Worm (Caenorhabditis elegans) whole organism, young adult: ENCODE results near the gene cpg-4.

ENCODE experiments used
- B0261.1 ChIP-seq: sonication (generic microtip); optimal IDR thresholded peaks from 2 replicates; lab custom pipeline; 2016; ENCODE audit warnings: mild to moderate bottlenecking, missing genetic modification characterization, moderate library complexity, missing compliant biosample characterization
- C06A6.2 ChIP-seq: fragments of 200-800 bp; sonication (Bioruptor generic); conservative IDR thresholded peaks from 2 replicates; pipeline ENCODE4 v1.3.6; 2022; ENCODE audit warnings: missing genetic modification characterization, missing compliant biosample characterization
- F22D6.2 ChIP-seq: sonication (generic microtip); optimal IDR thresholded peaks from 2 replicates; lab custom pipeline; 2016; ENCODE audit warnings: mild to moderate bottlenecking, missing genetic modification characterization, missing compliant biosample characterization
- F39B2.1 ChIP-seq: fragments of 200-800 bp; sonication (Bioruptor generic); IDR thresholded peaks from 2 replicates; pipeline ENCODE4 v1.3.6; 2022; ENCODE audit warnings: missing genetic modification reagents, missing genetic modification characterization, missing compliant biosample characterization
- F57A8.1 ChIP-seq: fragments of 200-800 bp; sonication (Bioruptor generic); optimal IDR thresholded peaks from 2 replicates; lab custom pipeline; 2018; ENCODE audit warnings: mild to moderate bottlenecking, missing genetic modification characterization, moderate library complexity, missing compliant biosample characterization
- K12H6.12 ChIP-seq: fragments of 200-800 bp; sonication (Bioruptor generic); optimal IDR thresholded peaks from 2 replicates; lab custom pipeline; 2018; ENCODE audit warnings: mild to moderate bottlenecking, missing genetic modification characterization, missing compliant biosample characterization
- T07F8.4 ChIP-seq: sonication (generic microtip); optimal IDR thresholded peaks from 2 replicates; lab custom pipeline; 2016; ENCODE audit warnings: mild to moderate bottlenecking, missing genetic modification characterization, moderate library complexity, missing compliant biosample characterization
- Y53F4B.3 ChIP-seq: fragments of 200-800 bp; sonication (Bioruptor generic); IDR thresholded peaks from 2 replicates; pipeline ENCODE4 v1.3.6; 2022; ENCODE audit warnings: missing genetic modification reagents, missing genetic modification characterization, missing compliant biosample characterization
- Y56A3A.18 ChIP-seq: fragments of 200-800 bp; sonication (Bioruptor generic); IDR thresholded peaks from 2 replicates; pipeline ENCODE4 v1.3.6; 2022; ENCODE audit warnings: missing genetic modification reagents, missing genetic modification characterization, missing compliant biosample characterization
- Y67H2A.10 ChIP-seq: fragments of 200-800 bp; sonication (Bioruptor generic); conservative IDR thresholded peaks from 2 replicates; pipeline ENCODE4 v1.3.6; 2022; ENCODE audit warnings: missing genetic modification reagents, missing genetic modification characterization, missing compliant biosample characterization
- Y79H2A.3 ChIP-seq: fragments of 200-800 bp; sonication (Bioruptor generic); conservative IDR thresholded peaks from 2 replicates; pipeline ENCODE4 v1.3.6; 2022; ENCODE audit warnings: missing genetic modification reagents, missing genetic modification characterization, missing compliant biosample characterization
- ZK185.1 ChIP-seq: sonication (generic microtip); optimal IDR thresholded peaks from 2 replicates; lab custom pipeline; 2016; ENCODE audit warnings: mild to moderate bottlenecking, missing genetic modification characterization, missing compliant biosample characterization; ENCODE audit not compliant: poor library complexity, severe bottlenecking
- akir-1 ChIP-seq: fragments of 200-800 bp; sonication (Bioruptor generic); optimal IDR thresholded peaks from 2 replicates; lab custom pipeline; 2018; ENCODE audit warnings: mild to moderate bottlenecking, missing genetic modification characterization, moderate library complexity, missing compliant biosample characterization
- attf-5 ChIP-seq: fragments of 200-800 bp; sonication (Bioruptor generic); optimal IDR thresholded peaks from 2 replicates; lab custom pipeline; 2018; ENCODE audit warnings: mild to moderate bottlenecking, missing genetic modification characterization, missing compliant biosample characterization
- attf-6 ChIP-seq: fragments of 200-800 bp; sonication (Bioruptor generic); IDR thresholded peaks from 2 replicates; pipeline ENCODE4 v1.3.6; 2022; ENCODE audit warnings: missing genetic modification reagents, missing genetic modification characterization, missing compliant biosample characterization
- cebp-1 ChIP-seq, 2 experiments: fragments of 200-800 bp in 1 of 2; sonication (Bioruptor generic) in 1 of 2; sonication (generic microtip) in 1 of 2; IDR thresholded peaks in 1 of 2; optimal IDR thresholded peaks in 1 of 2; 2 replicates each; pipeline versions ENCODE4 v1.3.6 to Lab custom; 2017 to 2022; ENCODE audit warnings: missing compliant biosample characterization in 2 of 2, missing genetic modification characterization in 2 of 2, mild to moderate bottlenecking in 1 of 2, missing genetic modification reagents in 1 of 2, moderate library complexity in 1 of 2
- ceh-100 ChIP-seq: fragments of 200-800 bp; sonication (Bioruptor generic); IDR thresholded peaks from 2 replicates; pipeline ENCODE4 v1.3.6; 2022; ENCODE audit warnings: missing genetic modification reagents, missing genetic modification characterization, missing compliant biosample characterization
- ceh-27 ChIP-seq: fragments of 200-800 bp; sonication (Bioruptor generic); optimal IDR thresholded peaks from 2 replicates; lab custom pipeline; 2018; ENCODE audit warnings: mild to moderate bottlenecking, missing genetic modification characterization, moderate library complexity, missing compliant biosample characterization
- ceh-79 ChIP-seq: sonication (generic microtip); optimal IDR thresholded peaks from 2 replicates; lab custom pipeline; 2017; ENCODE audit warnings: mild to moderate bottlenecking, missing genetic modification characterization, missing compliant biosample characterization
- ceh-91 ChIP-seq: fragments of 200-800 bp; sonication (Bioruptor generic); IDR thresholded peaks from 2 replicates; pipeline ENCODE4 v1.3.6; 2022; ENCODE audit warnings: missing genetic modification reagents, missing genetic modification characterization, missing compliant biosample characterization
- chd-7 ChIP-seq: sonication (generic microtip); optimal IDR thresholded peaks from 2 replicates; lab custom pipeline; 2016; ENCODE audit warnings: mild to moderate bottlenecking, missing genetic modification characterization, moderate library complexity, missing compliant biosample characterization
- die-1 ChIP-seq: sonication (generic microtip); optimal IDR thresholded peaks from 2 replicates; lab custom pipeline; 2016; ENCODE audit warnings: missing genotype, mild to moderate bottlenecking, missing genetic modification characterization, missing compliant biosample characterization
- dpl-1 ChIP-seq: fragments of 150-350 bp; optimal IDR thresholded peaks from 2 replicates; lab custom pipeline; 2014; ENCODE audit warnings: missing biosample characterization, missing genetic modification reagents, missing genetic modification characterization
- efl-1 ChIP-seq: fragments of 150-350 bp; optimal IDR thresholded peaks from 2 replicates; lab custom pipeline; 2014; ENCODE audit warnings: missing biosample characterization, missing genetic modification reagents, missing genetic modification characterization
- egl-18 ChIP-seq: fragments of 200-800 bp; sonication (Bioruptor generic); IDR thresholded peaks from 2 replicates; pipeline ENCODE4 v1.3.6; 2022; ENCODE audit warnings: missing genetic modification reagents, missing genetic modification characterization, missing compliant biosample characterization
- hlh-12 ChIP-seq: sonication (generic microtip); optimal IDR thresholded peaks from 2 replicates; lab custom pipeline; 2016; ENCODE audit warnings: missing genetic modification characterization, missing compliant biosample characterization
- hmg-1.2 ChIP-seq: fragments of 200-800 bp; sonication (Bioruptor generic); IDR thresholded peaks from 2 replicates; pipeline ENCODE4 v1.3.6; 2022; ENCODE audit warnings: missing genetic modification reagents, missing genetic modification characterization, missing compliant biosample characterization
- hmg-20 ChIP-seq: fragments of 200-800 bp; sonication (Bioruptor generic); IDR thresholded peaks from 2 replicates; pipeline ENCODE4 v1.3.6; 2022; ENCODE audit warnings: missing genetic modification reagents, missing genetic modification characterization, missing compliant biosample characterization
- hsf-1 ChIP-seq: fragments of 200-800 bp; sonication (Bioruptor generic); IDR thresholded peaks from 2 replicates; pipeline ENCODE4 v1.3.6; 2022; ENCODE audit warnings: missing genetic modification reagents, missing genetic modification characterization, missing compliant biosample characterization
- let-607 ChIP-seq, 2 experiments: fragments of 200-800 bp in 1 of 2; sonication (Bioruptor generic) in 1 of 2; sonication (generic microtip) in 1 of 2; optimal IDR thresholded peaks; 2 replicates each; lab custom pipeline; 2016 to 2018; ENCODE audit warnings: mild to moderate bottlenecking in 2 of 2, missing compliant biosample characterization in 2 of 2, missing genetic modification characterization in 2 of 2, moderate library complexity in 2 of 2, missing genotype in 1 of 2
- lin-35 ChIP-seq, 3 experiments: fragments of 150-350 bp in 2 of 3; sonication (generic microtip) in 1 of 3; optimal IDR thresholded peaks; 2 replicates each; lab custom pipeline; 2014 to 2018; ENCODE audit warnings: missing biosample characterization in 3 of 3, missing genetic modification characterization in 3 of 3, missing genetic modification reagents in 3 of 3
- lin-54 ChIP-seq: fragments of 200-800 bp; sonication (Bioruptor generic); optimal IDR thresholded peaks from 2 replicates; lab custom pipeline; 2018; ENCODE audit warnings: mild to moderate bottlenecking, missing genetic modification characterization, missing compliant biosample characterization
- nfyb-1 ChIP-seq: fragments of 200-800 bp; sonication (Bioruptor generic); IDR thresholded peaks from 2 replicates; pipeline ENCODE4 v1.3.6; 2022; ENCODE audit warnings: missing genetic modification reagents, missing genetic modification characterization, missing compliant biosample characterization
- pbrm-1 ChIP-seq: fragments of 200-800 bp; sonication (Bioruptor generic); IDR thresholded peaks from 2 replicates; pipeline ENCODE4 v1.3.6; 2022; ENCODE audit warnings: missing genetic modification reagents, missing genetic modification characterization, missing compliant biosample characterization
- pha-4 ChIP-seq: fragments of 150-350 bp; sonication (generic microtip); optimal IDR thresholded peaks from 2 replicates; lab custom pipeline; 2014; ENCODE audit warnings: missing biosample characterization, missing genetic modification reagents, missing genetic modification characterization
- rec-8 ChIP-seq, 2 experiments: sonication (generic microtip); optimal IDR thresholded peaks; 2 replicates each; lab custom pipeline; 2016; ENCODE audit warnings: mild to moderate bottlenecking in 2 of 2, missing genetic modification characterization in 2 of 2, missing genetic modification reagents in 2 of 2, missing genotype in 2 of 2, missing biosample characterization in 1 of 2, missing compliant biosample characterization in 1 of 2, moderate library complexity in 1 of 2
- snpc-4 ChIP-seq, 5 experiments: fragments of 150-350 bp in 1 of 5; sonication (generic microtip) in 4 of 5; optimal IDR thresholded peaks; 2 replicates each; lab custom pipeline; 2014 to 2018; ENCODE audit warnings: missing genetic modification characterization in 5 of 5, missing biosample characterization in 3 of 5, antibody characterized with exemption in 2 of 5, mild to moderate bottlenecking in 2 of 5, missing compliant biosample characterization in 2 of 5, missing genotype in 2 of 5, moderate library complexity in 2 of 5, missing genetic modification reagents in 1 of 5
- sptf-2 ChIP-seq: fragments of 200-800 bp; sonication (Bioruptor generic); optimal IDR thresholded peaks from 2 replicates; lab custom pipeline; 2018; ENCODE audit warnings: mild to moderate bottlenecking, missing genetic modification characterization, missing compliant biosample characterization
- zim-3 ChIP-seq: sonication (generic microtip); optimal IDR thresholded peaks from 2 replicates; lab custom pipeline; 2017; ENCODE audit warnings: mild to moderate bottlenecking, missing genetic modification characterization, moderate library complexity, missing compliant biosample characterization
- ztf-26 ChIP-seq: sonication (generic microtip); optimal IDR thresholded peaks from 2 replicates; lab custom pipeline; 2017; ENCODE audit warnings: missing genetic modification characterization, missing compliant biosample characterization

cpg-4 gene

ce11 chrV:6043275-6044271, 47.4 kb downstream of the cpg-4 start, which contains the start of gene cpi-2:
cpi-2 (plus strand) TSS chrV:6044062.
- TF ChIP-seq sptf-2 (no peak), pbrm-1 (GFP tag; lab: Robert Waterston, UW) (0 out of 2 replicates have a peak, but pooled peaks have one; percentile 26), pha-4 (tag; lab: Kevin White, UChicago) (no peak), B0261.1 (tag; lab: Kevin White, UChicago) (no peak), T07F8.4 (no peak), snpc-4 (GFP tag; optimal IDR thresholded peaks at IDR 0.05; lab: Kevin White, UChicago) (no peak), snpc-4 (tag; optimal IDR thresholded peaks at IDR 0.05; lab: Kevin White, UChicago) (peak in 2 of 4 experiments; percentile 8 to 10), dpl-1 (GFP tag; lab: Kevin White, UChicago) (peak; percentile 57), efl-1 (GFP tag; lab: Kevin White, UChicago) (peak; percentile 44), Y53F4B.3 (GFP tag; lab: Robert Waterston, UW) (no peak), F39B2.1 (GFP tag; lab: Robert Waterston, UW) (no peak), attf-5 (GFP tag; lab: Kevin White, UChicago) (peak; percentile 26), Y56A3A.18 (GFP tag; lab: Robert Waterston, UW) (no peak), hlh-12 (tag; lab: Kevin White, UChicago) (no peak), ceh-91 (GFP tag; lab: Robert Waterston, UW) (no peak), Y67H2A.10 (no peak), F22D6.2 (tag; lab: Kevin White, UChicago) (no peak), ceh-27 (GFP tag; lab: Kevin White, UChicago) (peak; percentile 8), hmg-20 (GFP tag; lab: Robert Waterston, UW) (no peak), chd-7 (tag; lab: Kevin White, UChicago) (no peak), C06A6.2 (GFP tag; lab: Robert Waterston, UW) (no peak), ceh-79 (no peak), ztf-26 (no peak), egl-18 (GFP tag; lab: Robert Waterston, UW) (no peak), Y79H2A.3 (GFP tag; lab: Robert Waterston, UW) (no peak), let-607 (tag; optimal IDR thresholded peaks at IDR 0.05; lab: Kevin White, UChicago) (no peak), ZK185.1 (tag; lab: Kevin White, UChicago) (no peak), attf-6 (GFP tag; lab: Robert Waterston, UW) (no peak), die-1 (tag; lab: Kevin White, UChicago) (no peak), rec-8 (tag; optimal IDR thresholded peaks at IDR 0.05; lab: Kevin White, UChicago) (no peak), lin-54 (GFP tag; lab: Kevin White, UChicago) (peak; percentile 72), K12H6.12 (tag; lab: Kevin White, UChicago) (peak; percentile 60), zim-3 (tag; lab: Kevin White, UChicago) (no peak), akir-1 (GFP tag; lab: Kevin White, UChicago) (no peak), ceh-100 (GFP tag; lab: Robert Waterston, UW) (no peak), F57A8.1 (GFP tag; lab: Kevin White, UChicago) (no peak), lin-35 (GFP tag; optimal IDR thresholded peaks at IDR 0.05; lab: Kevin White, UChicago) (peak in 1 of 3 experiments; percentile 59), hsf-1 (GFP tag; lab: Robert Waterston, UW) (no peak), cebp-1 (GFP tag; IDR thresholded peaks at IDR 0.05; lab: Robert Waterston, UW) (peak; percentile 7; the same call in 1 of the 2 replicates), cebp-1 (tag; optimal IDR thresholded peaks at IDR 0.05; lab: Kevin White, UChicago) (peak; percentile 53), hmg-1.2 (GFP tag; lab: Robert Waterston, UW) (peak; percentile 79), nfyb-1 (GFP tag; lab: Robert Waterston, UW) (peak; percentile 38; the same call in 1 of the 2 replicates)
